Fruit fly (Drosophila melanogaster) whole organism, embryonic: ENCODE data around the gene cbt.

Source experiments
- Adf1 ChIP-seq: fragments of 200-800 bp; sonication (Bioruptor generic); IDR thresholded peaks from 2 replicates; pipeline ENCODE4 v1.3.6; 2022; ENCODE audit warnings: missing biosample characterization, missing genetic modification characterization
- Blimp-1 ChIP-seq: fragments of 200-800 bp; sonication (Bioruptor generic); optimal IDR thresholded peaks from 3 replicates; lab custom pipeline; 2018; ENCODE audit warnings: missing biosample characterization, missing genetic modification characterization, mild to moderate bottlenecking, moderate library complexity, missing genetic modification reagents
- CG11723 ChIP-seq: fragments of 200-800 bp; sonication (Bioruptor generic); optimal IDR thresholded peaks from 2 replicates; lab custom pipeline; 2017; ENCODE audit warnings: missing biosample characterization, mild to moderate bottlenecking, missing genetic modification characterization
- CG12104 ChIP-seq: fragments of 200-800 bp; sonication (Bioruptor generic); optimal IDR thresholded peaks from 3 replicates; lab custom pipeline; 2016; ENCODE audit warnings: missing biosample characterization, missing genetic modification characterization
- CG12155 ChIP-seq: fragments of 200-800 bp; sonication (Bioruptor generic); optimal IDR thresholded peaks from 3 replicates; lab custom pipeline; 2016; ENCODE audit warnings: missing biosample characterization, missing genetic modification characterization
- CG14710 ChIP-seq: fragments of 200-800 bp; sonication (Bioruptor generic); optimal IDR thresholded peaks from 3 replicates; lab custom pipeline; 2019; ENCODE audit warnings: missing biosample characterization, mild to moderate bottlenecking, missing genetic modification characterization, moderate library complexity
- CG15073 ChIP-seq: fragments of 200-800 bp; sonication (Bioruptor generic); optimal IDR thresholded peaks from 2 replicates; lab custom pipeline; 2016; ENCODE audit warnings: missing biosample characterization, missing genetic modification characterization
- CG16813 ChIP-seq: fragments of 200-800 bp; sonication (Bioruptor generic); IDR thresholded peaks from 3 replicates; pipeline ENCODE4 v1.3.6; 2022; ENCODE audit warnings: missing biosample characterization, missing genetic modification characterization; ENCODE audit not compliant: partially characterized antibody
- CG17568 ChIP-seq: fragments of 200-800 bp; sonication (Bioruptor generic); optimal IDR thresholded peaks from 2 replicates; lab custom pipeline; 2018; ENCODE audit warnings: missing biosample characterization, mild to moderate bottlenecking, missing genetic modification characterization, moderate library complexity
- CG17612 ChIP-seq: fragments of 200-800 bp; sonication (Bioruptor generic); IDR thresholded peaks from 2 replicates; pipeline ENCODE4 v1.3.6; 2022; ENCODE audit warnings: missing biosample characterization, missing genetic modification characterization
- CG1832 ChIP-seq: fragments of 200-800 bp; sonication (Bioruptor generic); optimal IDR thresholded peaks from 2 replicates; lab custom pipeline; 2017; ENCODE audit warnings: missing biosample characterization, mild to moderate bottlenecking, missing genetic modification characterization, inconsistent platforms
- CG2116 ChIP-seq: fragments of 200-800 bp; sonication (Bioruptor generic); optimal IDR thresholded peaks from 3 replicates; lab custom pipeline; 2018; ENCODE audit warnings: missing biosample characterization, mild to moderate bottlenecking, missing genetic modification characterization
- CG2199 ChIP-seq: fragments of 200-800 bp; sonication (Bioruptor generic); IDR thresholded peaks from 3 replicates; pipeline ENCODE4 v1.3.6; 2022; ENCODE audit warnings: missing biosample characterization, missing genetic modification characterization
- CG3065 ChIP-seq: fragments of 200-800 bp; sonication (Bioruptor generic); optimal IDR thresholded peaks from 2 replicates; lab custom pipeline; 2016; ENCODE audit warnings: missing biosample characterization, missing genetic modification characterization
- CG31388 ChIP-seq: fragments of 200-800 bp; sonication (Bioruptor generic); optimal IDR thresholded peaks from 2 replicates; lab custom pipeline; 2016; ENCODE audit warnings: missing biosample characterization, missing genetic modification characterization
- CG3995 ChIP-seq: fragments of 200-800 bp; sonication (Bioruptor generic); optimal IDR thresholded peaks from 3 replicates; lab custom pipeline; 2016; ENCODE audit warnings: missing biosample characterization, missing genetic modification characterization
- CG4707 ChIP-seq: fragments of 200-800 bp; sonication (Bioruptor generic); optimal IDR thresholded peaks from 2 replicates; lab custom pipeline; 2018; ENCODE audit warnings: missing biosample characterization, mild to moderate bottlenecking, missing genetic modification characterization, moderate library complexity
- CG5245 ChIP-seq: fragments of 200-800 bp; sonication (Bioruptor generic); optimal IDR thresholded peaks from 3 replicates; lab custom pipeline; 2016; ENCODE audit warnings: missing biosample characterization, missing genetic modification characterization
- CG5953 ChIP-seq: fragments of 200-800 bp; sonication (Bioruptor generic); IDR thresholded peaks from 2 replicates; pipeline ENCODE4 v1.3.6; 2022; ENCODE audit warnings: missing biosample characterization, missing genetic modification characterization
- CG6272 ChIP-seq: fragments of 200-800 bp; sonication (Bioruptor generic); IDR thresholded peaks from 2 replicates; pipeline ENCODE4 v1.3.6; 2022; ENCODE audit warnings: missing biosample characterization, missing genetic modification characterization
- CG6791 ChIP-seq: fragments of 200-800 bp; sonication (Bioruptor generic); IDR thresholded peaks from 3 replicates; pipeline ENCODE4 v1.3.6; 2022; ENCODE audit warnings: missing biosample characterization, missing genetic modification characterization; ENCODE audit not compliant: partially characterized antibody
- CG7786 ChIP-seq: fragments of 200-800 bp; sonication (Bioruptor generic); optimal IDR thresholded peaks from 2 replicates; lab custom pipeline; 2016; ENCODE audit warnings: missing biosample characterization, missing genetic modification characterization
- Chrac-16 ChIP-seq: fragments of 200-800 bp; sonication (Bioruptor generic); optimal IDR thresholded peaks from 3 replicates; lab custom pipeline; 2016; ENCODE audit warnings: missing biosample characterization, missing genetic modification characterization
- D19A ChIP-seq: fragments of 200-800 bp; optimal IDR thresholded peaks from 3 replicates; lab custom pipeline; 2019; ENCODE audit warnings: missing biosample characterization, mild to moderate bottlenecking, missing genetic modification characterization, moderate library complexity
- HmgZ ChIP-seq: fragments of 200-800 bp; sonication (Bioruptor generic); optimal IDR thresholded peaks from 2 replicates; lab custom pipeline; 2018; ENCODE audit warnings: missing biosample characterization, mild to moderate bottlenecking, missing genetic modification characterization
- Myb ChIP-seq: fragments of 200-800 bp; sonication (Bioruptor generic); optimal IDR thresholded peaks from 2 replicates; lab custom pipeline; 2016; ENCODE audit warnings: missing biosample characterization, missing genetic modification characterization
- Optix ChIP-seq: fragments of 200-800 bp; sonication (Bioruptor generic); IDR thresholded peaks from 3 replicates; pipeline ENCODE4 v1.3.6; 2022; ENCODE audit warnings: missing biosample characterization, missing genetic modification characterization
- Scr ChIP-seq: fragments of 200-800 bp; sonication (Bioruptor generic); IDR thresholded peaks from 2 replicates; pipeline ENCODE4 v1.3.6; 2022; ENCODE audit warnings: missing biosample characterization, missing genetic modification characterization; ENCODE audit not compliant: partially characterized antibody
- TFAM ChIP-seq: fragments of 200-800 bp; sonication (Bioruptor generic); optimal IDR thresholded peaks from 2 replicates; lab custom pipeline; 2017; ENCODE audit warnings: missing biosample characterization, missing genetic modification characterization, inconsistent platforms
- Trl ChIP-seq, 3 experiments: fragments of >200 bp in 2 of 3; fragments of 200-800 bp in 1 of 3; sonication (Bioruptor generic) in 1 of 3; optimal IDR thresholded peaks; 2 replicates in 1 of 3; 3 replicates in 2 of 3; lab custom pipeline; 2016 to 2017; ENCODE audit warnings: missing biosample characterization in 1 of 3, missing genetic modification characterization in 1 of 3
- btn ChIP-seq: fragments of 200-800 bp; sonication (Bioruptor generic); optimal IDR thresholded peaks from 2 replicates; lab custom pipeline; 2016; ENCODE audit warnings: missing biosample characterization, missing genetic modification characterization
- ci ChIP-seq: fragments of 200-800 bp; sonication (Bioruptor generic); IDR thresholded peaks from 3 replicates; pipeline ENCODE4 v1.3.6; 2022; ENCODE audit warnings: missing biosample characterization, missing genetic modification characterization
- dysf ChIP-seq: fragments of 200-800 bp; sonication (Bioruptor generic); IDR thresholded peaks from 3 replicates; pipeline ENCODE4 v1.3.6; 2022; ENCODE audit warnings: missing biosample characterization, missing genetic modification characterization
- eve ChIP-seq, 2 experiments: fragments of >200 bp; optimal IDR thresholded peaks; 2 replicates each; lab custom pipeline; 2017; ENCODE audit warnings: missing biosample characterization in 2 of 2, missing genetic modification characterization in 2 of 2
- hth ChIP-seq: fragments of >200 bp; optimal IDR thresholded peaks from 2 replicates; lab custom pipeline; 2017; ENCODE audit warnings: inconsistent platforms
- ind ChIP-seq: fragments of 200-800 bp; sonication (Bioruptor generic); optimal IDR thresholded peaks from 3 replicates; lab custom pipeline; 2016; ENCODE audit warnings: missing biosample characterization, missing genetic modification characterization
- lbe ChIP-seq: fragments of 200-800 bp; sonication (Bioruptor generic); optimal IDR thresholded peaks from 2 replicates; lab custom pipeline; 2016; ENCODE audit warnings: missing biosample characterization, mild to moderate bottlenecking, missing genetic modification characterization
- nerfin-1 ChIP-seq: fragments of 200-800 bp; sonication (Bioruptor generic); optimal IDR thresholded peaks from 3 replicates; lab custom pipeline; 2019; ENCODE audit warnings: missing biosample characterization, mild to moderate bottlenecking, missing genetic modification characterization, moderate library complexity
- otp ChIP-seq: fragments of 200-800 bp; sonication (Bioruptor generic); IDR thresholded peaks from 3 replicates; pipeline ENCODE4, ENCODE4 v1.3.6; 2022; ENCODE audit warnings: missing biosample characterization, missing genetic modification characterization
- pan ChIP-seq, 4 experiments: fragments of >200 bp in 3 of 4; fragments of 200-800 bp in 1 of 4; sonication (Bioruptor generic) in 1 of 4; optimal IDR thresholded peaks in 3 of 4; IDR thresholded peaks in 1 of 4; 2 replicates each; pipeline versions ENCODE4 v1.3.6 to Lab custom; 2017 to 2022; ENCODE audit warnings: missing biosample characterization in 2 of 4, missing genetic modification characterization in 2 of 4, mixed read lengths in 1 of 4
- rib ChIP-seq: fragments of 200-800 bp; sonication (Bioruptor generic); IDR thresholded peaks from 2 replicates; pipeline ENCODE4 v1.3.6; 2022; ENCODE audit warnings: missing biosample characterization, missing genetic modification characterization
- run ChIP-seq: fragments of 200-800 bp; sonication (Bioruptor generic); optimal IDR thresholded peaks from 3 replicates; lab custom pipeline; 2018; ENCODE audit warnings: missing biosample characterization, mild to moderate bottlenecking, missing genetic modification characterization
- sens ChIP-seq: fragments of 200-800 bp; sonication (Bioruptor generic); peaks from one replicate; lab custom pipeline; 2016; ENCODE audit warnings: missing biosample characterization, missing genetic modification characterization
- shn ChIP-seq: fragments of 200-800 bp; sonication (Bioruptor generic); optimal IDR thresholded peaks from 3 replicates; lab custom pipeline; 2016; ENCODE audit warnings: missing biosample characterization, missing genetic modification characterization
- sim ChIP-seq: fragments of 200-800 bp; sonication (Bioruptor generic); IDR thresholded peaks from 2 replicates; pipeline ENCODE4 v1.3.6; 2022; ENCODE audit warnings: missing biosample characterization, missing genetic modification characterization
- so ChIP-seq: fragments of 200-800 bp; sonication (Bioruptor generic); IDR thresholded peaks from 3 replicates; pipeline ENCODE4 v1.3.6; 2022; ENCODE audit warnings: missing biosample characterization, missing genetic modification characterization
- sob ChIP-seq: fragments of 200-800 bp; sonication (Bioruptor generic); IDR thresholded peaks from 2 replicates; pipeline ENCODE4 v1.3.6; 2022; ENCODE audit warnings: missing biosample characterization, missing genetic modification characterization
- sr ChIP-seq: fragments of 200-800 bp; sonication (Bioruptor generic); IDR thresholded peaks from 3 replicates; pipeline ENCODE4 v1.3.6; 2022; ENCODE audit warnings: missing biosample characterization, missing genetic modification characterization
- trem ChIP-seq: fragments of 200-800 bp; optimal IDR thresholded peaks from 3 replicates; lab custom pipeline; 2019; ENCODE audit warnings: missing biosample characterization, mild to moderate bottlenecking, missing genetic modification characterization, moderate library complexity
- ttk ChIP-seq: fragments of 200-800 bp; sonication (Bioruptor generic); IDR thresholded peaks from 2 replicates; pipeline ENCODE4 v2.1.2; 2022; ENCODE audit warnings: missing biosample characterization, missing genetic modification characterization
- unpg ChIP-seq: fragments of 200-800 bp; sonication (Bioruptor generic); optimal IDR thresholded peaks from 3 replicates; lab custom pipeline; 2018; ENCODE audit warnings: missing biosample characterization, mild to moderate bottlenecking, missing genetic modification characterization, moderate library complexity

The cbt gene

dm6 chr2L:512028-512427 lies 32.5 kb upstream of the cbt start (continued):
- TF ChIP-seq sob (GFP tag; lab: Robert Waterston, UW): peak; percentile 25; the same call in 1 of the 2 replicates
- TF ChIP-seq hth: no peak
- TF ChIP-seq TFAM (GFP tag; lab: Kevin White, UChicago): no peak
- TF ChIP-seq CG2199 (GFP tag; lab: Robert Waterston, UW): no peak
- no peak for TF ChIP-seq run
- no peak for TF ChIP-seq Scr (GFP tag; lab: Robert Waterston, UW)
- TF ChIP-seq btn (GFP tag; lab: Kevin White, UChicago): no peak
- no peak for TF ChIP-seq CG3065 (GFP tag; lab: Kevin White, UChicago)
- no peak for TF ChIP-seq CG7786 (GFP tag; lab: Kevin White, UChicago)
- peak; percentile 52; the same call in 1 of the 2 replicates for TF ChIP-seq CG17612
- peak; percentile 76 for TF ChIP-seq dysf (GFP tag; lab: Robert Waterston, UW)
- TF ChIP-seq CG5245 (GFP tag; lab: Kevin White, UChicago): peak; percentile 63
- TF ChIP-seq CG4707 (GFP tag; lab: Kevin White, UChicago): peak; percentile 40
- TF ChIP-seq CG5953 (GFP tag; lab: Robert Waterston, UW): peak; percentile 48
- TF ChIP-seq sr (GFP tag; lab: Robert Waterston, UW): no peak
- no peak for TF ChIP-seq CG2116 (GFP tag; lab: Kevin White, UChicago)
- peak; percentile 61 for TF ChIP-seq Blimp-1 (GFP tag; lab: Kevin White, UChicago)
- no peak for TF ChIP-seq nerfin-1 (tag; lab: Kevin White, UChicago)
- TF ChIP-seq CG11723 (GFP tag; lab: Kevin White, UChicago): peak; percentile 31
- peak; percentile 50 for TF ChIP-seq CG17568 (GFP tag; lab: Kevin White, UChicago)
- TF ChIP-seq eve (GFP tag; optimal IDR thresholded peaks at IDR 0.05; lab: Kevin White, UChicago): peak in 1 of 2 experiments; percentile 65
- TF ChIP-seq Optix: peak; percentile 17; the same call in 1 of the 3 replicates
- TF ChIP-seq so: peak; percentile 54; the same call in 1 of the 3 replicates
- peak; percentile 19 for TF ChIP-seq CG14710 (tag; lab: Kevin White, UChicago)
- TF ChIP-seq CG6272 (GFP tag; lab: Robert Waterston, UW): no peak
- peak; percentile 83 for TF ChIP-seq ci (GFP tag; lab: Robert Waterston, UW)
- no peak for TF ChIP-seq CG16813 (GFP tag; lab: Robert Waterston, UW)
- peak; percentile 38 for TF ChIP-seq HmgZ (tag; lab: Kevin White, UChicago)
- no peak for TF ChIP-seq CG15073 (GFP tag; lab: Kevin White, UChicago)
- TF ChIP-seq D19A (tag; lab: Kevin White, UChicago): peak; percentile 54
- TF ChIP-seq CG3995 (GFP tag; lab: Kevin White, UChicago): no peak
- TF ChIP-seq shn: no peak
- TF ChIP-seq CG12104: peak; percentile 31
- TF ChIP-seq unpg (GFP tag; lab: Kevin White, UChicago): peak; percentile 73
- peak; percentile 51; the same call in 1 of the 3 replicates for TF ChIP-seq otp (GFP tag; lab: Robert Waterston, UW)
- no peak for TF ChIP-seq rib
- TF ChIP-seq sens (GFP tag; lab: Kevin White, UChicago): peak; percentile 95
- no peak for TF ChIP-seq CG6791 (GFP tag; lab: Robert Waterston, UW)
- no peak for TF ChIP-seq CG1832 (GFP tag; lab: Kevin White, UChicago)
- 0 out of 2 replicates have a peak, but pooled peaks have one; percentile 28 for TF ChIP-seq Adf1
- TF ChIP-seq Chrac-16 (GFP tag; lab: Kevin White, UChicago): peak; percentile 58
- TF ChIP-seq Myb: no peak
- TF ChIP-seq sim (GFP tag; lab: Robert Waterston, UW): peak; percentile 53; the same call in 1 of the 2 replicates
- TF ChIP-seq lbe: peak; percentile 55
- peak; percentile 22 for TF ChIP-seq trem (tag; lab: Kevin White, UChicago)
- TF ChIP-seq ttk (GFP tag; lab: Robert Waterston, UW): peak; percentile 41
- TF ChIP-seq pan (optimal IDR thresholded peaks at IDR 0.05; lab: Kevin White, UChicago): no peak
- peak in 1 of 2 experiments; percentile 58 for TF ChIP-seq pan (GFP tag; optimal IDR thresholded peaks at IDR 0.05 in 1 of 2, IDR thresholded peaks at IDR 0.05 in 1 of 2)
- peak; percentile 50 for TF ChIP-seq CG12155 (GFP tag; lab: Kevin White, UChicago)
- TF ChIP-seq ind (GFP tag; lab: Kevin White, UChicago): peak; percentile 37
- no peak for TF ChIP-seq Trl (optimal IDR thresholded peaks at IDR 0.05; lab: Kevin White, UChicago)
- no peak for TF ChIP-seq Trl (GFP tag; optimal IDR thresholded peaks at IDR 0.05; lab: Kevin White, UChicago)
- TF ChIP-seq CG31388 (GFP tag; lab: Kevin White, UChicago): no peak
- TF ChIP-seq, all 482 proteins: peak for 215
